Fruit fly (Drosophila melanogaster): ENCODE data around the gene CG15282.

dm6 chr2L:14746068-14746467 is 33.8 kb downstream of the CG15282 start:
- TF ChIP-seq rn (GFP tag; IDR thresholded peaks at IDR 0.05) (no peak), CG8159 (tag; optimal IDR thresholded peaks at IDR 0.05) (no peak), CG14655 (GFP tag; optimal IDR thresholded peaks at IDR 0.05) (no peak), CG17806 (tag; optimal IDR thresholded peaks at IDR 0.05) (no peak), CG15710 (tag; optimal IDR thresholded peaks at IDR 0.05) (no peak), fd96Ca (GFP tag; IDR thresholded peaks at IDR 0.05) (no peak), CG13204 (GFP tag; optimal IDR thresholded peaks at IDR 0.05) (no peak), Ets98B (GFP tag; IDR thresholded peaks at IDR 0.05) (no peak), D1 (tag; optimal IDR thresholded peaks at IDR 0.05) (no peak), Pif1A (GFP tag; optimal IDR thresholded peaks at IDR 0.05) (no peak)

Measured in whole organism, pupa.